Worm (Caenorhabditis elegans) whole organism, L1 larva: ENCODE results near the gene F59B10.2.

ENCODE experiments used
- aly-2 ChIP-seq: fragments of 150-350 bp; optimal IDR thresholded peaks from 2 replicates; lab custom pipeline; 2014; ENCODE audit warnings: missing biosample characterization, missing genetic modification characterization
- ama-1 ChIP-seq: fragments of 150-350 bp; optimal IDR thresholded peaks from 2 replicates; lab custom pipeline; 2014
- ceh-8 ChIP-seq: fragments of 200-800 bp; sonication (Bioruptor generic); optimal IDR thresholded peaks from 2 replicates; lab custom pipeline; 2018; ENCODE audit warnings: mild to moderate bottlenecking, missing genetic modification characterization, moderate library complexity, missing compliant biosample characterization
- ceh-88 ChIP-seq: fragments of 200-800 bp; sonication (Bioruptor generic); IDR thresholded peaks from 2 replicates; pipeline ENCODE4 v1.3.6; 2022; ENCODE audit warnings: missing genetic modification characterization, missing compliant biosample characterization
- ces-1 ChIP-seq: fragments of 150-350 bp; optimal IDR thresholded peaks from 2 replicates; lab custom pipeline; 2014; ENCODE audit warnings: missing biosample characterization, missing genetic modification reagents, missing genetic modification characterization
- dsc-1 ChIP-seq: sonication (generic microtip); optimal IDR thresholded peaks from 2 replicates; lab custom pipeline; 2016; ENCODE audit warnings: mild to moderate bottlenecking, missing genetic modification characterization, missing compliant biosample characterization
- efl-1 ChIP-seq, 4 experiments: fragments of 150-350 bp; optimal IDR thresholded peaks in 3 of 4; peaks in 1 of 4; 1 replicate in 1 of 4; 2 replicates in 3 of 4; lab custom pipeline; 2014; ENCODE audit warnings: missing biosample characterization in 2 of 4, missing genetic modification characterization in 2 of 4, missing genetic modification reagents in 2 of 4
- grh-1 ChIP-seq: fragments of 200-800 bp; sonication (Bioruptor generic); IDR thresholded peaks from 2 replicates; pipeline ENCODE4 v1.3.6; 2022; ENCODE audit warnings: missing genetic modification reagents, missing genetic modification characterization, missing compliant biosample characterization
- hlh-17 ChIP-seq: fragments of 200-800 bp; sonication (Bioruptor generic); optimal IDR thresholded peaks from 2 replicates; lab custom pipeline; 2018; ENCODE audit warnings: missing genetic modification characterization, mild to moderate bottlenecking, missing compliant biosample characterization, moderate library complexity, borderline replicate concordance
- hlh-4 ChIP-seq: sonication (generic microtip); optimal IDR thresholded peaks from 2 replicates; lab custom pipeline; 2016; ENCODE audit warnings: mild to moderate bottlenecking, missing genetic modification characterization, missing compliant biosample characterization
- hpl-2 ChIP-seq: fragments of 150-350 bp; optimal IDR thresholded peaks from 2 replicates; lab custom pipeline; 2014; ENCODE audit warnings: missing biosample characterization, missing genetic modification reagents, missing genetic modification characterization
- irx-1 ChIP-seq: sonication (generic microtip); optimal IDR thresholded peaks from 2 replicates; lab custom pipeline; 2016; ENCODE audit warnings: missing genetic modification characterization, missing compliant biosample characterization
- jun-1 ChIP-seq: fragments of 150-350 bp; optimal IDR thresholded peaks from 2 replicates; lab custom pipeline; 2014; ENCODE audit warnings: missing biosample characterization, missing genetic modification reagents, missing genetic modification characterization
- lin-14 ChIP-seq: fragments of 200-800 bp; sonication (Bioruptor generic); optimal IDR thresholded peaks from 2 replicates; lab custom pipeline; 2018; ENCODE audit warnings: mild to moderate bottlenecking, missing genetic modification characterization, moderate library complexity, missing compliant biosample characterization
- lin-35 ChIP-seq, 2 experiments: fragments of 150-350 bp; optimal IDR thresholded peaks; 2 replicates each; lab custom pipeline; 2014; ENCODE audit warnings: missing biosample characterization in 2 of 2, missing genetic modification characterization in 2 of 2, missing genetic modification reagents in 2 of 2
- lin-39 ChIP-seq: fragments of 150-350 bp; optimal IDR thresholded peaks from 2 replicates; lab custom pipeline; 2014; ENCODE audit warnings: missing biosample characterization, missing genetic modification reagents, missing genetic modification characterization
- lir-3 ChIP-seq: sonication (generic microtip); optimal IDR thresholded peaks from 2 replicates; lab custom pipeline; 2016; ENCODE audit warnings: mild to moderate bottlenecking, missing genetic modification characterization, moderate library complexity, missing compliant biosample characterization; ENCODE audit not compliant: poor library complexity
- mep-1 ChIP-seq: fragments of 150-350 bp; optimal IDR thresholded peaks from 2 replicates; lab custom pipeline; 2014; ENCODE audit warnings: missing biosample characterization, missing genetic modification characterization
- nhr-11 ChIP-seq: fragments of 150-350 bp; optimal IDR thresholded peaks from 2 replicates; lab custom pipeline; 2014; ENCODE audit warnings: missing biosample characterization, missing genetic modification characterization
- nhr-19 ChIP-seq: fragments of 200-800 bp; sonication (Bioruptor generic); conservative IDR thresholded peaks from 2 replicates; pipeline ENCODE4 v1.3.6; 2022; ENCODE audit warnings: missing genetic modification characterization, missing compliant biosample characterization
- nhr-237 ChIP-seq: fragments of 150-350 bp; optimal IDR thresholded peaks from 2 replicates; lab custom pipeline; 2014; ENCODE audit warnings: missing biosample characterization, missing genetic modification characterization
- nhr-47 ChIP-seq: sonication (generic microtip); optimal IDR thresholded peaks from 2 replicates; lab custom pipeline; 2016; ENCODE audit warnings: mild to moderate bottlenecking, missing genetic modification characterization, moderate library complexity, missing compliant biosample characterization
- nhr-71 ChIP-seq: sonication (generic microtip); optimal IDR thresholded peaks from 2 replicates; lab custom pipeline; 2016; ENCODE audit warnings: mild to moderate bottlenecking, missing genetic modification characterization, moderate library complexity, missing compliant biosample characterization
- nhr-76 ChIP-seq: sonication (generic microtip); optimal IDR thresholded peaks from 2 replicates; lab custom pipeline; 2017; ENCODE audit warnings: missing biosample characterization, missing genetic modification characterization
- nhr-84 ChIP-seq: sonication (generic microtip); optimal IDR thresholded peaks from 2 replicates; lab custom pipeline; 2017; ENCODE audit warnings: missing biosample characterization, missing genetic modification characterization
- nhr-85 ChIP-seq: sonication (generic microtip); peaks from one replicate; lab custom pipeline; 2016; ENCODE audit warnings: missing genetic modification characterization, inconsistent platforms, missing compliant biosample characterization
- nhr-90 ChIP-seq: sonication (generic microtip); optimal IDR thresholded peaks from 2 replicates; lab custom pipeline; 2016; ENCODE audit warnings: mild to moderate bottlenecking, missing genetic modification characterization, missing compliant biosample characterization; ENCODE audit not compliant: poor library complexity
- pax-3 ChIP-seq: fragments of 200-800 bp; sonication (Bioruptor generic); optimal IDR thresholded peaks from 2 replicates; lab custom pipeline; 2018; ENCODE audit warnings: mild to moderate bottlenecking, missing genetic modification characterization, moderate library complexity, missing compliant biosample characterization
- rnt-1 ChIP-seq: sonication (generic microtip); optimal IDR thresholded peaks from 2 replicates; lab custom pipeline; 2016; ENCODE audit warnings: mild to moderate bottlenecking, missing genetic modification characterization, moderate library complexity, missing compliant biosample characterization
- snpc-4 ChIP-seq: fragments of 150-350 bp; optimal IDR thresholded peaks from 2 replicates; lab custom pipeline; 2014; ENCODE audit warnings: missing biosample characterization, missing genetic modification characterization
- swsn-7 ChIP-seq: sonication (generic microtip); optimal IDR thresholded peaks from 2 replicates; lab custom pipeline; 2016; ENCODE audit warnings: missing genetic modification characterization, missing compliant biosample characterization
- tbx-2 ChIP-seq: sonication (generic microtip); optimal IDR thresholded peaks from 2 replicates; lab custom pipeline; 2016; ENCODE audit warnings: missing genetic modification characterization, missing compliant biosample characterization
- unc-130 ChIP-seq: fragments of 150-350 bp; optimal IDR thresholded peaks from 2 replicates; lab custom pipeline; 2017; ENCODE audit warnings: missing biosample characterization, missing genetic modification characterization, inconsistent platforms
- unc-86 ChIP-seq: sonication (generic microtip); optimal IDR thresholded peaks from 2 replicates; lab custom pipeline; 2016; ENCODE audit warnings: missing genetic modification characterization, missing compliant biosample characterization
- xbp-1 ChIP-seq: sonication (generic microtip); optimal IDR thresholded peaks from 2 replicates; lab custom pipeline; 2016; ENCODE audit warnings: missing genetic modification characterization, missing compliant biosample characterization
- ztf-11 ChIP-seq, 2 experiments: sonication (generic microtip); optimal IDR thresholded peaks; 2 replicates each; lab custom pipeline; 2016 to 2017; ENCODE audit warnings: missing genetic modification characterization in 2 of 2, missing biosample characterization in 1 of 2, missing compliant biosample characterization in 1 of 2
- ztf-4 ChIP-seq: fragments of 150-350 bp; optimal IDR thresholded peaks from 2 replicates; lab custom pipeline; 2014; ENCODE audit warnings: missing biosample characterization, missing genetic modification characterization

Gene F59B10.2

ce11 chrII:10545213-10545612, 35.6 kb upstream of the F59B10.2 start (continued):
- no peak for TF ChIP-seq lir-3 (tag; lab: Kevin White, UChicago)
- TF ChIP-seq nhr-47 (tag; lab: Kevin White, UChicago): no peak
- no peak for TF ChIP-seq hpl-2
- TF ChIP-seq lin-14 (GFP tag; lab: Kevin White, UChicago): no peak
- TF ChIP-seq ceh-88 (GFP tag; lab: Robert Waterston, UW): no peak
- peak; percentile 7 for TF ChIP-seq aly-2
- no peak for TF ChIP-seq nhr-71 (tag; lab: Kevin White, UChicago)
- TF ChIP-seq rnt-1 (tag; lab: Kevin White, UChicago): peak; percentile 21
- TF ChIP-seq hlh-4 (tag; lab: Kevin White, UChicago): no peak
- TF ChIP-seq nhr-90 (tag; lab: Kevin White, UChicago): peak; percentile 4
- TF ChIP-seq irx-1 (tag; lab: Kevin White, UChicago): peak; percentile 9
- TF ChIP-seq pax-3 (tag; lab: Kevin White, UChicago): no peak

DNA sequence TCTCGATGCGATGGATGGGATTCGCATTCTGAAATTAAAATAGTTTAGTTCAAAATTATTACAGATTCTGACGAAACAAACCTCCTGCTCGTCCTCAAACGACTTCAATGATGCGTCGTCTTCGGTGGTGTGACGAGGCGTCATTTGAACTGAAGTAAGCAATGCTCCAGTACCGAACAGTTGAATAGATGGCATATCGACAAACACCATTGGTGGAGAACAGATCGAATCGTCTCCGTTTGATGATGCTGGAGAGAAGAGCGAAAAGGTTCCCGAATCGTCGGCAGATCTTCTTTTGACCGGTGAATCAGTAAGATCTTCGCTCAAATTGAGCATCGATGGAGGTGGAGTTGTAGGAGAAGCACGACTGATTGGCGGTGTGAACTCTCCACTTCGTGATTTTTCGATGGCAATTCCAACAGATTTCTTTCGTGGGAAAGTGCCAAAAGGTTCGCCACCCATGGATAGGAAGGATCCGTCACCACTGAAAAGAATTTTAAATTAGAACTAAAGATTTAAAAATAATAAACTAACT, 34.8 kb upstream of the F59B10.2 start:
- TF ChIP-seq nhr-19 (GFP tag; lab: Robert Waterston, UW) (no peak), nhr-85 (tag; lab: Kevin White, UChicago) (peak; percentile 33), hpl-2 (no peak), ama-1 (lab: Kevin White, UChicago) (peak; percentile 7), unc-86 (tag; lab: Kevin White, UChicago) (no peak), grh-1 (GFP tag; lab: Robert Waterston, UW) (no peak)

DNA sequence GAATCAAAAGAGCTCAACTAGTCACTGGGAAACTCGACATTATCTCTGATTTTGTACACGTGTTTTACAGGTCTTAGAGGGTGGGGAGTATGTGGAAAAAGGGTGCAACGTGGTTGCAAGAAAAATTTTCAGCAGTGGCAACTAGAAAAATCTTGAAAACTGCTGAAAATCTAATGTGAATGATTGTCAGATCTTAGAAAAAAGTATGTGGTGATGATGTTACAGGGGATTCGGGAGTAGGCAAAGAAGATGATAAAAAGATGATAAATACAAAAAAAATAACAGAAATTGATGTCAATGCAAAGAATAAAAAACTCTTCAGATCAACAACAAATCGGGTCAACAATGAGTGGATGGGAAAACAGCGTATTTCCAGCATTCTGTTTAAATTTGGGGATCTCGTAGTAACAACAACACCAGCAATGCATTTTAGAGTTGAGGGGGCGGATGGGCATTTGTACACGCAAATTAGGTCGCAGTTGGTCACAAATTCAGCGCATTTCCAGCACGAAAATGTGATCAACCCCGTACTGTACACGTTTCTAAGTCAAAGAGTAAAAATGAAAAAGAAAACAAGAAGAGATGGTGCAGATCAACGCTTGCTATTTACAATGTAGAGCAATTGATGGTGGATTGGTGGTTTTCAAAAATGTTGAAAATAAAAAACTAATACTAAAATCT, 34.0 kb upstream of the F59B10.2 start:
- TF ChIP-seq snpc-4 (tag; lab: Kevin White, UChicago): no peak
- TF ChIP-seq ama-1 (lab: Kevin White, UChicago): peak; percentile 78
- TF ChIP-seq hpl-2: no peak
- peak in 1 of 2 experiments; percentile 33 for TF ChIP-seq lin-35 (GFP tag; optimal IDR thresholded peaks at IDR 0.05; lab: Kevin White, UChicago)
- TF ChIP-seq swsn-7: no peak
- TF ChIP-seq hlh-17 (GFP tag; lab: Kevin White, UChicago): no peak
- TF ChIP-seq xbp-1 (tag; lab: Kevin White, UChicago): no peak
- TF ChIP-seq nhr-11 (tag; lab: Kevin White, UChicago): no peak
- no peak for TF ChIP-seq grh-1 (GFP tag; lab: Robert Waterston, UW)
- peak; percentile 6 for TF ChIP-seq mep-1 (tag; lab: Kevin White, UChicago)
- peak; percentile 3 for TF ChIP-seq lin-14 (GFP tag; lab: Kevin White, UChicago)
- no peak for TF ChIP-seq nhr-19 (GFP tag; lab: Robert Waterston, UW)
- TF ChIP-seq lin-39 (tag; lab: Kevin White, UChicago): no peak
- TF ChIP-seq efl-1 (optimal IDR thresholded peaks at IDR 0.05; lab: Kevin White, UChicago): no peak
- peak in 1 of 2 experiments; percentile 93 for TF ChIP-seq efl-1 (GFP tag; optimal IDR thresholded peaks at IDR 0.05 in 1 of 2; lab: Kevin White, UChicago)
- peak; percentile 35 for TF ChIP-seq nhr-85 (tag; lab: Kevin White, UChicago)
- no peak for TF ChIP-seq tbx-2 (tag; lab: Kevin White, UChicago)
- no peak for TF ChIP-seq nhr-76 (tag; lab: Kevin White, UChicago)
- no peak for TF ChIP-seq nhr-84 (tag; lab: Kevin White, UChicago)
- no peak for TF ChIP-seq unc-130 (tag; lab: Kevin White, UChicago)
- TF ChIP-seq ztf-4 (tag; lab: Kevin White, UChicago): peak; percentile 69
- TF ChIP-seq ceh-88 (GFP tag; lab: Robert Waterston, UW): no peak
- TF ChIP-seq jun-1 (tag; lab: Kevin White, UChicago): no peak
- TF ChIP-seq nhr-237: no peak
- TF ChIP-seq ceh-8 (GFP tag; lab: Kevin White, UChicago): peak; percentile 30
- no peak for TF ChIP-seq ces-1
- peak; percentile 10 for TF ChIP-seq nhr-71 (tag; lab: Kevin White, UChicago)
- TF ChIP-seq dsc-1 (tag; lab: Kevin White, UChicago): no peak
- no peak for TF ChIP-seq ztf-11 (tag; optimal IDR thresholded peaks at IDR 0.05; lab: Kevin White, UChicago)
